Fruit fly (Drosophila melanogaster): Measurements from ENCODE around the gene CG10654.
A peak's percentile ranks its signal among the peaks of the same experiment; 100 is the strongest.

CG10654 gene

dm6 chr3L:12523941-12524340, 16.3 kb upstream of the CG10654 start, which contains the start of the genes ver and Gcn5 (continued):
- TF ChIP-seq chn (GFP tag; optimal IDR thresholded peaks at IDR 0.05) = peak; percentile 90
- TF ChIP-seq pfk (GFP tag; optimal IDR thresholded peaks at IDR 0.05) = peak; percentile 28
- TF ChIP-seq CG18599 (GFP tag; optimal IDR thresholded peaks at IDR 0.05) = peak; percentile 94
- TF ChIP-seq PHDP (tag; optimal IDR thresholded peaks at IDR 0.05) = peak; percentile 94
- peak; percentile 90 for TF ChIP-seq gce (GFP tag; IDR thresholded peaks at IDR 0.05)
- TF ChIP-seq Hr78 (GFP tag; optimal IDR thresholded peaks at IDR 0.05) = no peak
- peak; percentile 41 for TF ChIP-seq Sry-δ (GFP tag; optimal IDR thresholded peaks at IDR 0.05)
- TF ChIP-seq pnt (GFP tag; optimal IDR thresholded peaks at IDR 0.05) = peak; percentile 77
- peak; percentile 89 for TF ChIP-seq CG1603 (tag; optimal IDR thresholded peaks at IDR 0.05)
- TF ChIP-seq ftz-f1 (GFP tag; optimal IDR thresholded peaks at IDR 0.05) = peak; percentile 32
- peak; percentile 24 for TF ChIP-seq CG11398 (GFP tag; optimal IDR thresholded peaks at IDR 0.05)
- TF ChIP-seq CG2678 (tag; optimal IDR thresholded peaks at IDR 0.05) = peak; percentile 95
- TF ChIP-seq tgo (GFP tag; IDR thresholded peaks at IDR 0.05) = peak; percentile 94
- TF ChIP-seq CG32772 (GFP tag; IDR thresholded peaks at IDR 0.05) = peak; percentile 93
- peak; percentile 71 for TF ChIP-seq kah (GFP tag; optimal IDR thresholded peaks at IDR 0.05)
- peak; percentile 89 for TF ChIP-seq Atf6 (GFP tag; IDR thresholded peaks at IDR 0.05)
- TF ChIP-seq bbx (GFP tag; IDR thresholded peaks at IDR 0.05; ENCODE audit: partially characterized antibody) = 0 out of 2 replicates have a peak, but pooled peaks have one; percentile 13
- TF ChIP-seq CG2875 (GFP tag; optimal IDR thresholded peaks at IDR 0.05) = peak; percentile 79
- TF ChIP-seq Abd-B (GFP tag; optimal IDR thresholded peaks at IDR 0.05) = peak; percentile 90
- peak; percentile 93 for TF ChIP-seq HHEX (GFP tag; optimal IDR thresholded peaks at IDR 0.05)
- TF ChIP-seq Blimp-1 (GFP tag; optimal IDR thresholded peaks at IDR 0.05) = peak; percentile 89
- peak; percentile 63 for TF ChIP-seq btn (GFP tag; optimal IDR thresholded peaks at IDR 0.05)
- peak; percentile 86 for TF ChIP-seq CG11085 (GFP tag; IDR thresholded peaks at IDR 0.05)
- TF ChIP-seq CG3847 (GFP tag; IDR thresholded peaks at IDR 0.05) = peak; percentile 91
- peak; percentile 83 for TF ChIP-seq tx (GFP tag; optimal IDR thresholded peaks at IDR 0.05)
- TF ChIP-seq exex (tag; optimal IDR thresholded peaks at IDR 0.05) = peak; percentile 73
- no peak for TF ChIP-seq unc-4 (GFP tag; IDR thresholded peaks at IDR 0.05; ENCODE audit: partially characterized antibody)
- TF ChIP-seq ERR (GFP tag; optimal IDR thresholded peaks at IDR 0.05) = no peak
- no peak for TF ChIP-seq vnd (GFP tag; IDR thresholded peaks at IDR 0.05; ENCODE audit: partially characterized antibody)
- TF ChIP-seq schlank (tag; optimal IDR thresholded peaks at IDR 0.05) = peak; percentile 73
- peak; percentile 90 for TF ChIP-seq bab2 (GFP tag; optimal IDR thresholded peaks at IDR 0.05)
- peak; percentile 72 for TF ChIP-seq NC2β (GFP tag; optimal IDR thresholded peaks at IDR 0.05)
- TF ChIP-seq CG6689 (GFP tag; IDR thresholded peaks at IDR 0.05) = peak; percentile 95
- TF ChIP-seq CG14860 (GFP tag; IDR thresholded peaks at IDR 0.05; ENCODE audit: partially characterized antibody) = no peak
- TF ChIP-seq Hey (tag; optimal IDR thresholded peaks at IDR 0.05) = peak; percentile 33
- TF ChIP-seq CG17612 (GFP tag; IDR thresholded peaks at IDR 0.05) = peak; percentile 81
- peak; percentile 85 to 86 for TF ChIP-seq Pdp1 (GFP tag; optimal IDR thresholded peaks at IDR 0.05)
- TF ChIP-seq CG10979 (tag; optimal IDR thresholded peaks at IDR 0.05) = peak; percentile 87
- peak; percentile 62 for TF ChIP-seq dm (GFP tag; optimal IDR thresholded peaks at IDR 0.05)
- TF ChIP-seq inv (GFP tag; IDR thresholded peaks at IDR 0.05; ENCODE audit: partially characterized antibody) = no peak
- TF ChIP-seq tup (GFP tag; optimal IDR thresholded peaks at IDR 0.05) = peak; percentile 81
- peak; percentile 80 for TF ChIP-seq Camta (GFP tag; optimal IDR thresholded peaks at IDR 0.05)
- peak; percentile 77 for TF ChIP-seq gt (GFP tag; IDR thresholded peaks at IDR 0.05)
- TF ChIP-seq stc (GFP tag; IDR thresholded peaks at IDR 0.05) = peak; percentile 93
- TF ChIP-seq Dip3 (GFP tag; optimal IDR thresholded peaks at IDR 0.05) = peak; percentile 89
- TF ChIP-seq CG13296 (GFP tag; optimal IDR thresholded peaks at IDR 0.05) = peak; percentile 92
- peak; percentile 100 for TF ChIP-seq trem (tag; optimal IDR thresholded peaks at IDR 0.05)
- peak; percentile 71 for TF ChIP-seq crc (GFP tag; optimal IDR thresholded peaks at IDR 0.05)
- peak; percentile 97 for TF ChIP-seq sens (GFP tag)
- TF ChIP-seq Rx (GFP tag; IDR thresholded peaks at IDR 0.05) = peak; percentile 94
